Fruit fly (Drosophila melanogaster): ENCODE data around the gene Or67d.

DNA sequence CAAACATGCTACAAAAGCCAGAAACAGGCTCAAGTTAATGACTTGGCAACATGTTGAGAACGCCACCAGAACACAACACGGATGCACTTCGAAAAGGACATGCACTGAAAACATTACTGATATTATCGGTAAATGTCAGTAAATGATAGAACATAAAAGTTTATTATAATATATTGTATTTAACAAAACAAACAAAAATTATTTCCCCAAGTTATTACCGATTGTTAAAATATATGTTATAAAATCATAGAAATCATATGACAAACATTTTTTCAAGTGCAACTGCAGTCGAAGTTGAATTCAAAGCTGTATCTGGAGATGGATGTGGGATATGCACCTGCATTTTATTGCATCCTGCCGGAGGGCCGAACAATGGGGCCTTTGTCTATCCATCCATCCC, 25.4 kb upstream of the Or67d start:
- TF ChIP-seq h (GFP tag; optimal IDR thresholded peaks at IDR 0.05) (no peak), Mio (GFP tag; optimal IDR thresholded peaks at IDR 0.05) (no peak), N (GFP tag; optimal IDR thresholded peaks at IDR 0.05) (no peak), CG9705 (GFP tag; optimal IDR thresholded peaks at IDR 0.05) (no peak)
